Worm (Caenorhabditis elegans) whole organism, L4/young adult: Measurements from ENCODE around the gene kvs-2.

ENCODE experiments used
- W03F9.2 ChIP-seq: fragments of 150-350 bp; optimal IDR thresholded peaks from 2 replicates; lab custom pipeline; 2014; ENCODE audit warnings: missing biosample characterization, missing genetic modification characterization
- dao-5 ChIP-seq: sonication (generic microtip); optimal IDR thresholded peaks from 2 replicates; lab custom pipeline; 2016; ENCODE audit warnings: missing genotype, missing genetic modification characterization, moderate library complexity, missing compliant biosample characterization
- him-1 ChIP-seq: sonication (generic microtip); optimal IDR thresholded peaks from 2 replicates; lab custom pipeline; 2016; ENCODE audit warnings: missing genotype, missing genetic modification reagents, missing genetic modification characterization, missing compliant biosample characterization

ce11 chrV:10691313-10691712 is 55.5 kb downstream of the kvs-2 start:
- no peak for TF ChIP-seq him-1
- no peak for TF ChIP-seq W03F9.2 (tag; lab: Kevin White, UChicago)
- no peak for TF ChIP-seq dao-5
